Fruit fly (Drosophila melanogaster): ENCODE measurements around the gene Ama.

- TF ChIP-seq CTCF (optimal IDR thresholded peaks at IDR 0.05) (no peak), CG8478 (optimal IDR thresholded peaks at IDR 0.05) (no peak)
These were observed 26.7 kb upstream of the Ama start for dm6 chr3R:6735722-6736121.

Data from S2 (cell line).